Fruit fly (Drosophila melanogaster): ENCODE data around the gene CG14232.

The CG14232 gene

dm6 chrX:19704083-19704482, at the start of gene CG14232, which contains the start of gene CG14230:
TSS of gene CG14232 (minus strand) at chrX:19704259.
TSS of gene CG14230 (plus strand) at chrX:19704176.
- TF ChIP-seq Rel (GFP tag; optimal IDR thresholded peaks at IDR 0.05), result no peak
- peak; percentile 81 for TF ChIP-seq Rel (tag; optimal IDR thresholded peaks at IDR 0.05)
- peak; percentile 35 for TF ChIP-seq Myc (optimal IDR thresholded peaks at IDR 0.05)
- TF ChIP-seq HLH106 (tag; optimal IDR thresholded peaks at IDR 0.05), result no peak
- TF ChIP-seq N (GFP tag; optimal IDR thresholded peaks at IDR 0.05), result no peak
- peak; percentile 52 for TF ChIP-seq fru (GFP tag; optimal IDR thresholded peaks at IDR 0.05)
- peak; percentile 5 for TF ChIP-seq Sp1 (GFP tag; optimal IDR thresholded peaks at IDR 0.05)
- peak; percentile 23 for TF ChIP-seq rgr (GFP tag; optimal IDR thresholded peaks at IDR 0.05)

dm6 chrX:19753710-19754109, 49.7 kb upstream of the CG14232 start:
- TF ChIP-seq rgr (GFP tag; optimal IDR thresholded peaks at IDR 0.05) (no peak), Dif (GFP tag; optimal IDR thresholded peaks at IDR 0.05; ENCODE audit: partially characterized antibody) (no peak), dl (GFP tag; optimal IDR thresholded peaks at IDR 0.05; ENCODE audit: insufficient read depth in 1 of 2, partially characterized antibody in 2 of 2) (no peak), ey (GFP tag; optimal IDR thresholded peaks at IDR 0.05) (no peak), Dfd (GFP tag; optimal IDR thresholded peaks at IDR 0.05) (no peak), sv (GFP tag; optimal IDR thresholded peaks at IDR 0.05) (no peak), Sp1 (GFP tag; optimal IDR thresholded peaks at IDR 0.05) (no peak), brk (GFP tag; optimal IDR thresholded peaks at IDR 0.05) (no peak), Rel (GFP tag; optimal IDR thresholded peaks at IDR 0.05) (no peak), Rel (tag; optimal IDR thresholded peaks at IDR 0.05) (no peak), CG32264 (GFP tag; optimal IDR thresholded peaks at IDR 0.05) (no peak), Hr83 (GFP tag; optimal IDR thresholded peaks at IDR 0.05; ENCODE audit: poor library complexity, severe bottlenecking) (no peak), fru (GFP tag; optimal IDR thresholded peaks at IDR 0.05) (no peak), N (GFP tag; optimal IDR thresholded peaks at IDR 0.05) (no peak), psq (GFP tag; optimal IDR thresholded peaks at IDR 0.05) (no peak)

dm6 chrX:19752344-19752743, 48.3 kb upstream of the CG14232 start:
- no peak for TF ChIP-seq Dif (GFP tag; optimal IDR thresholded peaks at IDR 0.05; ENCODE audit: partially characterized antibody)
- no peak for TF ChIP-seq ey (GFP tag; optimal IDR thresholded peaks at IDR 0.05)
- no peak for TF ChIP-seq foxo (GFP tag; optimal IDR thresholded peaks at IDR 0.05)
- no peak for TF ChIP-seq brk (GFP tag; optimal IDR thresholded peaks at IDR 0.05)
- no peak for TF ChIP-seq Myc (optimal IDR thresholded peaks at IDR 0.05)
- no peak for TF ChIP-seq br (GFP tag; optimal IDR thresholded peaks at IDR 0.05)
- TF ChIP-seq OdsH (GFP tag; optimal IDR thresholded peaks at IDR 0.05), result no peak
- TF ChIP-seq Hr83 (GFP tag; optimal IDR thresholded peaks at IDR 0.05; ENCODE audit: poor library complexity, severe bottlenecking), result no peak
- no peak for TF ChIP-seq h (GFP tag; optimal IDR thresholded peaks at IDR 0.05)
- TF ChIP-seq psq (GFP tag; optimal IDR thresholded peaks at IDR 0.05), result no peak

dm6 chrX:19750626-19751149, 46.6 kb upstream of the CG14232 start, which contains the start of gene Abcd3:
TSS of gene Abcd3 (plus strand) at chrX:19750770.
- TF ChIP-seq Dfd (GFP tag; optimal IDR thresholded peaks at IDR 0.05) (no peak), br (GFP tag; optimal IDR thresholded peaks at IDR 0.05) (peak; percentile 27), usp (GFP tag; optimal IDR thresholded peaks at IDR 0.05) (no peak), Sp1 (GFP tag; optimal IDR thresholded peaks at IDR 0.05) (peak; percentile 47), CG32264 (GFP tag; optimal IDR thresholded peaks at IDR 0.05) (no peak), GATAd (GFP tag; optimal IDR thresholded peaks at IDR 0.05) (no peak), CrebA (GFP tag; optimal IDR thresholded peaks at IDR 0.05; ENCODE audit: borderline replicate concordance) (no peak), Hr83 (GFP tag; optimal IDR thresholded peaks at IDR 0.05; ENCODE audit: poor library complexity, severe bottlenecking) (no peak), pan (optimal IDR thresholded peaks at IDR 0.05) (no peak), Mio (GFP tag; optimal IDR thresholded peaks at IDR 0.05) (no peak), jim (GFP tag; optimal IDR thresholded peaks at IDR 0.05) (no peak), Abd-B (GFP tag; optimal IDR thresholded peaks at IDR 0.05) (no peak), tai (GFP tag; optimal IDR thresholded peaks at IDR 0.05) (no peak), Myc (optimal IDR thresholded peaks at IDR 0.05) (peak; percentile 88), HLH106 (tag; optimal IDR thresholded peaks at IDR 0.05) (peak; percentile 9), sv (GFP tag; optimal IDR thresholded peaks at IDR 0.05) (no peak), Hr78 (GFP tag; optimal IDR thresholded peaks at IDR 0.05) (no peak), ey (GFP tag; optimal IDR thresholded peaks at IDR 0.05) (no peak), woc (GFP tag; optimal IDR thresholded peaks at IDR 0.05) (peak; percentile 9), lola (GFP tag; optimal IDR thresholded peaks at IDR 0.05) (no peak), psq (GFP tag; optimal IDR thresholded peaks at IDR 0.05) (peak; percentile 7), fru (GFP tag; optimal IDR thresholded peaks at IDR 0.05) (peak; percentile 34), Jra (GFP tag; optimal IDR thresholded peaks at IDR 0.05) (no peak), dl (GFP tag; optimal IDR thresholded peaks at IDR 0.05; ENCODE audit: insufficient read depth in 1 of 2, partially characterized antibody in 2 of 2) (no peak), OdsH (GFP tag; optimal IDR thresholded peaks at IDR 0.05) (peak; percentile 22), foxo (GFP tag; optimal IDR thresholded peaks at IDR 0.05) (no peak), dmrt93B (GFP tag; optimal IDR thresholded peaks at IDR 0.05) (no peak), h (GFP tag; optimal IDR thresholded peaks at IDR 0.05) (peak; percentile 28), N (GFP tag; optimal IDR thresholded peaks at IDR 0.05) (no peak), Rel (GFP tag; optimal IDR thresholded peaks at IDR 0.05) (no peak), Rel (tag; optimal IDR thresholded peaks at IDR 0.05) (peak; percentile 15), CG9705 (GFP tag; optimal IDR thresholded peaks at IDR 0.05) (no peak), Dif (GFP tag; optimal IDR thresholded peaks at IDR 0.05; ENCODE audit: partially characterized antibody) (no peak), Vsx2 (GFP tag; optimal IDR thresholded peaks at IDR 0.05; ENCODE audit: partially characterized antibody) (no peak), rgr (GFP tag; optimal IDR thresholded peaks at IDR 0.05) (peak; percentile 0), brk (GFP tag; optimal IDR thresholded peaks at IDR 0.05) (no peak), Hnf4 (GFP tag; optimal IDR thresholded peaks at IDR 0.05) (no peak), sage (GFP tag; optimal IDR thresholded peaks at IDR 0.05) (no peak), dsf (GFP tag; optimal IDR thresholded peaks at IDR 0.05; ENCODE audit: borderline replicate concordance) (no peak)

All from whole organism, wandering third instar larva.